Fruit fly (Drosophila melanogaster) whole organism, prepupa: ENCODE data around the gene CG15035.

ENCODE experiments used
- Blimp-1 ChIP-seq: fragments of 200-800 bp; sonication (Bioruptor generic); optimal IDR thresholded peaks from 3 replicates; lab custom pipeline; 2017; ENCODE audit warnings: missing biosample characterization, missing genetic modification characterization, mild to moderate bottlenecking, moderate library complexity, missing genetic modification reagents
- CG10631 ChIP-seq: fragments of 200-800 bp; sonication (Bioruptor generic); optimal IDR thresholded peaks from 2 replicates; lab custom pipeline; 2016; ENCODE audit warnings: missing biosample characterization, missing genetic modification characterization
- CG10669 ChIP-seq: fragments of 200-800 bp; sonication (Bioruptor generic); optimal IDR thresholded peaks from 3 replicates; lab custom pipeline; 2018; ENCODE audit warnings: missing biosample characterization, mild to moderate bottlenecking, missing genetic modification characterization, moderate library complexity
- CG11902 ChIP-seq: fragments of 200-800 bp; sonication (Bioruptor generic); optimal IDR thresholded peaks from 3 replicates; lab custom pipeline; 2016; ENCODE audit warnings: missing biosample characterization, missing genetic modification characterization
- CG15336 ChIP-seq: fragments of 200-800 bp; sonication (Bioruptor generic); IDR thresholded peaks from 2 replicates; pipeline ENCODE4 v1.3.6; 2022; ENCODE audit warnings: missing biosample characterization, missing genetic modification characterization
- CG1621 ChIP-seq: fragments of 200-800 bp; sonication (Bioruptor generic); optimal IDR thresholded peaks from 3 replicates; lab custom pipeline; 2018; ENCODE audit warnings: missing biosample characterization, mild to moderate bottlenecking, missing genetic modification characterization
- CG16779 ChIP-seq: fragments of 200-800 bp; sonication (Bioruptor generic); optimal IDR thresholded peaks from 3 replicates; lab custom pipeline; 2017; ENCODE audit warnings: missing biosample characterization, mild to moderate bottlenecking, missing genetic modification characterization
- CG3032 ChIP-seq: fragments of 200-800 bp; optimal IDR thresholded peaks from 2 replicates; lab custom pipeline; 2019; ENCODE audit warnings: missing biosample characterization, mild to moderate bottlenecking, missing genetic modification characterization, moderate library complexity
- CG32006 ChIP-seq: fragments of 200-800 bp; sonication (Bioruptor generic); optimal IDR thresholded peaks from 3 replicates; lab custom pipeline; 2017; ENCODE audit warnings: missing biosample characterization, mild to moderate bottlenecking, missing genetic modification characterization
- CG4318 ChIP-seq: fragments of 200-800 bp; sonication (Bioruptor generic); optimal IDR thresholded peaks from 3 replicates; lab custom pipeline; 2017; ENCODE audit warnings: missing biosample characterization, mild to moderate bottlenecking, missing genetic modification characterization
- CG6163 ChIP-seq: fragments of 200-800 bp; sonication (Bioruptor generic); IDR thresholded peaks from 3 replicates; pipeline ENCODE4 v1.3.6; 2022; ENCODE audit warnings: missing biosample characterization, missing genetic modification characterization
- CG6276 ChIP-seq: fragments of 200-800 bp; sonication (Bioruptor generic); optimal IDR thresholded peaks from 2 replicates; lab custom pipeline; 2017; ENCODE audit warnings: missing biosample characterization, mild to moderate bottlenecking, missing genetic modification characterization
- CG6792 ChIP-seq: fragments of 200-800 bp; sonication (Bioruptor generic); optimal IDR thresholded peaks from 3 replicates; lab custom pipeline; 2016; ENCODE audit warnings: missing biosample characterization, missing genetic modification characterization
- CG7368 ChIP-seq: fragments of 200-800 bp; sonication (Bioruptor generic); optimal IDR thresholded peaks from 3 replicates; lab custom pipeline; 2016; ENCODE audit warnings: missing biosample characterization, missing genetic modification characterization
- CG8319 ChIP-seq: fragments of 200-800 bp; sonication (Bioruptor generic); optimal IDR thresholded peaks from 3 replicates; lab custom pipeline; 2016; ENCODE audit warnings: missing biosample characterization, missing genetic modification characterization
- CG8632 ChIP-seq: fragments of 200-800 bp; sonication (Bioruptor generic); optimal IDR thresholded peaks from 3 replicates; lab custom pipeline; 2016; ENCODE audit warnings: missing biosample characterization, missing genetic modification characterization
- CG9139 ChIP-seq: fragments of 200-800 bp; sonication (Bioruptor generic); optimal IDR thresholded peaks from 3 replicates; lab custom pipeline; 2017; ENCODE audit warnings: missing biosample characterization, mild to moderate bottlenecking, missing genetic modification characterization
- Eip78C ChIP-seq: fragments of 200-800 bp; sonication (Bioruptor generic); peaks from one replicate; lab custom pipeline; 2016; ENCODE audit warnings: missing biosample characterization, missing genetic modification characterization
- Ets21C ChIP-seq: fragments of 200-800 bp; sonication (Bioruptor generic); optimal IDR thresholded peaks from 3 replicates; lab custom pipeline; 2016; ENCODE audit warnings: missing biosample characterization, missing genetic modification characterization
- Ets96B ChIP-seq: fragments of 200-800 bp; optimal IDR thresholded peaks from 2 replicates; lab custom pipeline; 2019; ENCODE audit warnings: missing biosample characterization, mild to moderate bottlenecking, missing genetic modification characterization, moderate library complexity
- Hr38 ChIP-seq: sonication (Bioruptor generic); optimal IDR thresholded peaks from 2 replicates; lab custom pipeline; 2016; ENCODE audit warnings: missing biosample characterization, missing genetic modification characterization
- Hr39 ChIP-seq: fragments of 200-800 bp; sonication (Bioruptor generic); optimal IDR thresholded peaks from 2 replicates; lab custom pipeline; 2016; ENCODE audit warnings: missing biosample characterization, missing genetic modification characterization
- Hr4 ChIP-seq: fragments of 200-800 bp; sonication (Bioruptor generic); optimal IDR thresholded peaks from 3 replicates; lab custom pipeline; 2016; ENCODE audit warnings: missing biosample characterization, missing genetic modification characterization
- Lpt ChIP-seq: fragments of 200-800 bp; sonication (Bioruptor generic); optimal IDR thresholded peaks from 3 replicates; lab custom pipeline; 2016; ENCODE audit warnings: missing biosample characterization, missing genetic modification characterization
- Met ChIP-seq: fragments of 200-800 bp; sonication (Bioruptor generic); optimal IDR thresholded peaks from 3 replicates; lab custom pipeline; 2016; ENCODE audit warnings: missing biosample characterization, missing genetic modification characterization
- OdsH ChIP-seq: fragments of 200-800 bp; sonication (Bioruptor generic); optimal IDR thresholded peaks from 3 replicates; lab custom pipeline; 2016; ENCODE audit warnings: missing biosample characterization, missing genetic modification characterization
- Smox ChIP-seq: fragments of 200-800 bp; sonication (Bioruptor generic); optimal IDR thresholded peaks from 3 replicates; lab custom pipeline; 2016; ENCODE audit warnings: missing biosample characterization, missing genetic modification characterization
- Sox14 ChIP-seq: fragments of 200-800 bp; sonication (Bioruptor generic); optimal IDR thresholded peaks from 3 replicates; lab custom pipeline; 2016; ENCODE audit warnings: missing biosample characterization, missing genetic modification characterization
- achi ChIP-seq: fragments of 200-800 bp; sonication (Bioruptor generic); optimal IDR thresholded peaks from 3 replicates; lab custom pipeline; 2016; ENCODE audit warnings: missing biosample characterization, missing genetic modification characterization
- acj6 ChIP-seq: fragments of 200-800 bp; sonication (Bioruptor generic); optimal IDR thresholded peaks from 3 replicates; lab custom pipeline; 2016; ENCODE audit warnings: missing biosample characterization, missing genetic modification characterization
- dac ChIP-seq: fragments of 200-800 bp; sonication (Bioruptor generic); optimal IDR thresholded peaks from 2 replicates; lab custom pipeline; 2017; ENCODE audit warnings: missing biosample characterization, mild to moderate bottlenecking, missing genetic modification characterization
- dsx ChIP-seq: fragments of 200-800 bp; optimal IDR thresholded peaks from 3 replicates; lab custom pipeline; 2019; ENCODE audit warnings: missing biosample characterization, mild to moderate bottlenecking, missing genetic modification characterization, moderate library complexity; ENCODE audit not compliant: poor library complexity, severe bottlenecking
- eg ChIP-seq: fragments of 200-800 bp; sonication (Bioruptor generic); IDR thresholded peaks from 3 replicates; pipeline ENCODE4 v1.3.6; 2022; ENCODE audit warnings: missing biosample characterization, missing genetic modification characterization
- esn ChIP-seq: fragments of 200-800 bp; sonication (Bioruptor generic); optimal IDR thresholded peaks from 2 replicates; lab custom pipeline; 2016; ENCODE audit warnings: missing biosample characterization, mild to moderate bottlenecking, missing genetic modification characterization, moderate library complexity
- fd59A ChIP-seq: fragments of 200-800 bp; sonication (Bioruptor generic); optimal IDR thresholded peaks from 2 replicates; lab custom pipeline; 2017; ENCODE audit warnings: missing biosample characterization, mild to moderate bottlenecking, missing genetic modification characterization, missing genetic modification reagents
- fd85E ChIP-seq: fragments of 200-800 bp; sonication (Bioruptor generic); optimal IDR thresholded peaks from 3 replicates; lab custom pipeline; 2016; ENCODE audit warnings: missing biosample characterization, missing genetic modification characterization
- fkh ChIP-seq: fragments of 200-800 bp; sonication (Bioruptor generic); optimal IDR thresholded peaks from 3 replicates; lab custom pipeline; 2017; ENCODE audit warnings: missing biosample characterization, mild to moderate bottlenecking, missing genetic modification characterization, moderate library complexity
- lz ChIP-seq: fragments of 200-800 bp; sonication (Bioruptor generic); optimal IDR thresholded peaks from 3 replicates; lab custom pipeline; 2016; ENCODE audit warnings: missing biosample characterization, missing genetic modification characterization
- net ChIP-seq: fragments of 200-800 bp; sonication (Bioruptor generic); optimal IDR thresholded peaks from 3 replicates; lab custom pipeline; 2016; ENCODE audit warnings: missing biosample characterization, missing genetic modification characterization
- pdm3 ChIP-seq: fragments of 200-800 bp; sonication (Bioruptor generic); optimal IDR thresholded peaks from 3 replicates; lab custom pipeline; 2016; ENCODE audit warnings: missing biosample characterization, missing genetic modification characterization
- salr ChIP-seq, 2 experiments: fragments of 200-800 bp; sonication (Bioruptor generic); optimal IDR thresholded peaks; 3 replicates each; lab custom pipeline; 2016 to 2018; ENCODE audit warnings: missing biosample characterization in 2 of 2, missing genetic modification characterization in 2 of 2, mild to moderate bottlenecking in 1 of 2
- spab ChIP-seq: fragments of 200-800 bp; sonication (Bioruptor generic); optimal IDR thresholded peaks from 2 replicates; lab custom pipeline; 2017; ENCODE audit warnings: missing biosample characterization, mild to moderate bottlenecking, missing genetic modification characterization, missing genetic modification reagents
- ss ChIP-seq, 2 experiments: fragments of 200-800 bp; sonication (Bioruptor generic); optimal IDR thresholded peaks; 2 replicates in 1 of 2; 3 replicates in 1 of 2; lab custom pipeline; 2017 to 2018; ENCODE audit warnings: mild to moderate bottlenecking in 2 of 2, missing biosample characterization in 2 of 2, missing genetic modification characterization in 2 of 2, moderate library complexity in 1 of 2
- topi ChIP-seq: fragments of 200-800 bp; sonication (Bioruptor generic); optimal IDR thresholded peaks from 3 replicates; lab custom pipeline; 2016; ENCODE audit warnings: missing biosample characterization, missing genetic modification characterization
- vri ChIP-seq: fragments of 200-800 bp; sonication (Bioruptor generic); optimal IDR thresholded peaks from 3 replicates; lab custom pipeline; 2016; ENCODE audit warnings: missing biosample characterization, mild to moderate bottlenecking, missing genetic modification characterization

The CG15035 gene

dm6 chrX:7379569-7379968, 23.4 kb downstream of the CG15035 start (continued):
- TF ChIP-seq Met (GFP tag; lab: Kevin White, UChicago) (peak; percentile 3), Ets21C (peak; percentile 6), CG9139 (no peak), CG32006 (GFP tag; lab: Kevin White, UChicago) (peak; percentile 15), CG10631 (GFP tag; lab: Kevin White, UChicago) (peak; percentile 2), CG7368 (GFP tag; lab: Kevin White, UChicago) (no peak), pdm3 (peak; percentile 16), esn (no peak), CG3032 (peak; percentile 37), spab (GFP tag; lab: Kevin White, UChicago) (no peak), acj6 (GFP tag; lab: Kevin White, UChicago) (no peak), salr (GFP tag; optimal IDR thresholded peaks at IDR 0.05; lab: Kevin White, UChicago) (peak in 1 of 2 experiments; percentile 5), CG11902 (GFP tag; lab: Kevin White, UChicago) (peak; percentile 5), ss (GFP tag; optimal IDR thresholded peaks at IDR 0.05; lab: Kevin White, UChicago) (peak in 1 of 2 experiments; percentile 42), fd59A (GFP tag; lab: Kevin White, UChicago) (peak; percentile 17), CG1621 (tag; lab: Kevin White, UChicago) (no peak), vri (GFP tag; lab: Kevin White, UChicago) (no peak), eg (GFP tag; lab: Robert Waterston, UW) (peak; percentile 35; the same call in 1 of the 3 replicates), achi (GFP tag; lab: Kevin White, UChicago) (no peak), topi (GFP tag; lab: Kevin White, UChicago) (peak; percentile 21), lz (GFP tag; lab: Kevin White, UChicago) (peak; percentile 25), CG15336 (GFP tag; lab: Robert Waterston, UW) (peak; percentile 23; the same call in 1 of the 2 replicates)

- TF ChIP-seq CG4318 (GFP tag; lab: Kevin White, UChicago): no peak
- no peak for TF ChIP-seq Ets21C
- no peak for TF ChIP-seq Smox (GFP tag; lab: Kevin White, UChicago)
- TF ChIP-seq fd85E (GFP tag; lab: Kevin White, UChicago): no peak
- no peak for TF ChIP-seq CG3032
- TF ChIP-seq CG15336 (GFP tag; lab: Robert Waterston, UW): no peak
- TF ChIP-seq pdm3: no peak
- TF ChIP-seq CG32006 (GFP tag; lab: Kevin White, UChicago): no peak
- TF ChIP-seq Eip78C (GFP tag; lab: Kevin White, UChicago): no peak
- TF ChIP-seq OdsH (GFP tag; lab: Kevin White, UChicago): no peak
- TF ChIP-seq CG6163 (GFP tag; lab: Robert Waterston, UW): no peak
- no peak for TF ChIP-seq spab (GFP tag; lab: Kevin White, UChicago)
- TF ChIP-seq dsx (GFP tag; lab: Kevin White, UChicago): no peak
- no peak for TF ChIP-seq Hr39 (GFP tag; lab: Kevin White, UChicago)
- no peak for TF ChIP-seq Hr38 (GFP tag; lab: Kevin White, UChicago)
- TF ChIP-seq Lpt (GFP tag; lab: Kevin White, UChicago): no peak
- TF ChIP-seq lz (GFP tag; lab: Kevin White, UChicago): no peak
- TF ChIP-seq dac (GFP tag; lab: Kevin White, UChicago): no peak
- no peak for TF ChIP-seq ss (GFP tag; optimal IDR thresholded peaks at IDR 0.05; lab: Kevin White, UChicago)
- no peak for TF ChIP-seq Ets96B (tag; lab: Kevin White, UChicago)
Observed at dm6 chrX:7377840-7378239, 25.1 kb downstream of the CG15035 start, which contains the start of gene CheA7a. Gene CheA7a (plus strand): TSS chrX:7378140.

dm6 chrX:7372475-7372874, 30.5 kb downstream of the CG15035 start:
- TF ChIP-seq Ets96B (tag; lab: Kevin White, UChicago) (peak; percentile 23), CG8319 (GFP tag; lab: Kevin White, UChicago) (no peak), net (GFP tag; lab: Kevin White, UChicago) (no peak), ss (GFP tag; optimal IDR thresholded peaks at IDR 0.05; lab: Kevin White, UChicago) (peak in 1 of 2 experiments; percentile 3), acj6 (GFP tag; lab: Kevin White, UChicago) (no peak), CG6792 (no peak), Hr39 (GFP tag; lab: Kevin White, UChicago) (peak; percentile 10), Eip78C (GFP tag; lab: Kevin White, UChicago) (peak; percentile 60), CG10631 (GFP tag; lab: Kevin White, UChicago) (peak; percentile 23), Hr38 (GFP tag; lab: Kevin White, UChicago) (no peak), pdm3 (peak; percentile 5), fkh (GFP tag; lab: Kevin White, UChicago) (no peak), OdsH (GFP tag; lab: Kevin White, UChicago) (peak; percentile 13), CG16779 (tag; lab: Kevin White, UChicago) (no peak), spab (GFP tag; lab: Kevin White, UChicago) (no peak), topi (GFP tag; lab: Kevin White, UChicago) (peak; percentile 14), eg (GFP tag; lab: Robert Waterston, UW) (no peak), CG8632 (GFP tag; lab: Kevin White, UChicago) (no peak), Sox14 (no peak), CG1621 (tag; lab: Kevin White, UChicago) (no peak), CG6276 (GFP tag; lab: Kevin White, UChicago) (no peak), Smox (GFP tag; lab: Kevin White, UChicago) (peak; percentile 4), CG10669 (GFP tag; lab: Kevin White, UChicago) (no peak), CG4318 (GFP tag; lab: Kevin White, UChicago) (no peak), Blimp-1 (GFP tag; lab: Kevin White, UChicago) (no peak), Hr4 (GFP tag; lab: Kevin White, UChicago) (no peak)
